Fruit fly (Drosophila melanogaster): ENCODE measurements around the gene ND-ASHI.

The ND-ASHI gene

DNA sequence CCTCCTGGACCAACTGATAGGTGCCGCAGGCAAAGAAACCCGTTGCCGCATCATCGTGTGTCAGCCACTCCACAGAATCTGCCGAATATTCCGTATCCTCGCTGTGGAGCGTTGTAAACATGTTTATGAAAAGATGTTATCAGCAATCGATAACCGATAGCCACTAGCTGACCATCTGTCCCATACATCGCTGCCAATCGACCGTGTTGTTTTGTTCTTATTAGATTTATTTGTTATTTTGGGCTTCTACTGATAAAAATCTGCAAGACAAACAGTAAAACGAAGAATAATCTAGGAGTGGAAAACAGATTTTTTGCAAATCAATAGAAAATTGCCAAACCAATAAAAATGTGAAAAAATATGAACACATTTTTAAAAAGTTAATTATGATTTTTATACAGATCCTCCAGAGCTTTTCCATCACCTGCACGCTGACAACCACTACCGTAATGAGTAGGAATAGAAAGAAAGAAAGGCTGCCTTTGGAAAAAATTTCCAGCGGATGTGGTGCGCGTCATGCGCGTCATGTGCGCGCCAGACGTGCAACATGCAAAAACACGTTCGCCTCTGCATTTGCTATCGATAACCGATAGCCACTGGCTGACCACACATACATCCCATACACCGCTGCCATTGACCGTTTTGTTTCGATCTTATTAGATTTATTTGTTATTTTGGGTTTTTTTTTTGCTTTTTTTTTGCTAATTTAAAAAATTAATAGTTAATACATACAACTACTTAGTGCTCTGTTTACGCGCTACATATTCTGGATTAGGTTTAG, 9.9 kb upstream of the ND-ASHI start, which contains the start of gene CG3184 (continued):
- peak; percentile 39; the same call in 2 of the 3 replicates for TF ChIP-seq CG14860 (GFP tag; IDR thresholded peaks at IDR 0.05; ENCODE audit: partially characterized antibody)
- TF ChIP-seq Hr78 (GFP tag; optimal IDR thresholded peaks at IDR 0.05): no peak
- no peak for TF ChIP-seq CG8388 (GFP tag; optimal IDR thresholded peaks at IDR 0.05)
- TF ChIP-seq bab2 (GFP tag; optimal IDR thresholded peaks at IDR 0.05): no peak
- TF ChIP-seq CG17361 (GFP tag; IDR thresholded peaks at IDR 0.05): no peak
- TF ChIP-seq CG9727 (GFP tag; optimal IDR thresholded peaks at IDR 0.05): no peak
- no peak for TF ChIP-seq CG7745 (tag; optimal IDR thresholded peaks at IDR 0.05)
- TF ChIP-seq lmd (GFP tag; IDR thresholded peaks at IDR 0.05): no peak
- no peak for TF ChIP-seq Oaz (GFP tag; IDR thresholded peaks at IDR 0.05)
- no peak for TF ChIP-seq Bteb2 (GFP tag; optimal IDR thresholded peaks at IDR 0.05)
- no peak for TF ChIP-seq Hmx (GFP tag; optimal IDR thresholded peaks at IDR 0.05)
- TF ChIP-seq Asciz (GFP tag; optimal IDR thresholded peaks at IDR 0.05): no peak
- no peak for TF ChIP-seq Rx (GFP tag; IDR thresholded peaks at IDR 0.05)
- no peak for TF ChIP-seq Hand (GFP tag; optimal IDR thresholded peaks at IDR 0.05)
- no peak for TF ChIP-seq Taf1 (GFP tag; IDR thresholded peaks at IDR 0.05)
- no peak for TF ChIP-seq mirr (GFP tag; optimal IDR thresholded peaks at IDR 0.05)
- TF ChIP-seq CG4707 (GFP tag; optimal IDR thresholded peaks at IDR 0.05): no peak
- peak; percentile 35; the same call in 1 of the 2 replicates for TF ChIP-seq amos (GFP tag; IDR thresholded peaks at IDR 0.05; ENCODE audit: partially characterized antibody)
- no peak for TF ChIP-seq Ets65A (GFP tag)
- no peak for TF ChIP-seq Mrtf (GFP tag; IDR thresholded peaks at IDR 0.05)
- no peak for TF ChIP-seq CG12104 (GFP tag; optimal IDR thresholded peaks at IDR 0.05)
- no peak for TF ChIP-seq CG11696 (GFP tag; IDR thresholded peaks at IDR 0.05)
- TF ChIP-seq kni (GFP tag; optimal IDR thresholded peaks at IDR 0.05): no peak
- no peak for TF ChIP-seq CG6272 (GFP tag; IDR thresholded peaks at IDR 0.05)
- TF ChIP-seq CG16863 (GFP tag; optimal IDR thresholded peaks at IDR 0.05): no peak
- TF ChIP-seq Spps (tag; optimal IDR thresholded peaks at IDR 0.05): no peak
- TF ChIP-seq tio (GFP tag; optimal IDR thresholded peaks at IDR 0.05): no peak
- peak; percentile 25 for TF ChIP-seq CG8290 (GFP tag; optimal IDR thresholded peaks at IDR 0.05)
- no peak for TF ChIP-seq CG8290 (tag; optimal IDR thresholded peaks at IDR 0.05)
- no peak for TF ChIP-seq CG10274 (GFP tag; optimal IDR thresholded peaks at IDR 0.05)
- no peak for TF ChIP-seq nau (GFP tag; optimal IDR thresholded peaks at IDR 0.05)

DNA sequence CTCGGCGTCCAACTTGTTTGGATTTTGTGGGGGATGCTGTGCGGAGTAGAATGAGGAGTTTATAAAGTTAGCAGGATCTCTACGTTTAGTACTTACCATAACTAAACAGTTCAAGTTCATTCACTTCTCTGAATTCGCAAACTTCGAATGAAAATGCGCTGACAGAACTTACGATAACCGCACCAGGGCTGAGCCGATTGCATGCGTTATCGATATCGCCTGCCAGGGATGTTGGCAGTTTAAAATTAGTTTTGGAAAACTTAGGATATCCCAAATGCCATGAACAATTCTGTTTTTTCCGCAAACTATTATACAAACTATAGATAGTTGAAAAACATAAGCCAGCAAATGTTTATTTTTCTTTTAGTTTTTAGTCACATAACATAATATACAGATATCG, 8.3 kb upstream of the ND-ASHI start, which contains the start of gene CG44303:
Gene CG44303 (minus strand): TSS at position 154 of the 400 bp plus-strand sequence.
- TF ChIP-seq bbx (GFP tag; IDR thresholded peaks at IDR 0.05; ENCODE audit: partially characterized antibody): peak; percentile 74
- TF ChIP-seq Hey (tag; optimal IDR thresholded peaks at IDR 0.05): no peak
- no peak for TF ChIP-seq lab (GFP tag; optimal IDR thresholded peaks at IDR 0.05)
- TF ChIP-seq Sry-δ (GFP tag; optimal IDR thresholded peaks at IDR 0.05): peak; percentile 29
- peak; percentile 44; the same call in 1 of the 2 replicates for TF ChIP-seq CG13287 (GFP tag; IDR thresholded peaks at IDR 0.05; ENCODE audit: partially characterized antibody)
- peak; percentile 76; the same call in 2 of the 3 replicates for TF ChIP-seq hb (GFP tag; IDR thresholded peaks at IDR 0.05; ENCODE audit: partially characterized antibody)
- TF ChIP-seq stwl (tag; optimal IDR thresholded peaks at IDR 0.05): peak; percentile 31
- no peak for TF ChIP-seq CG11560 (tag; IDR thresholded peaks at IDR 0.05)
- TF ChIP-seq ftz-f1 (GFP tag; optimal IDR thresholded peaks at IDR 0.05): no peak
- peak; percentile 59; the same call in 2 of the 3 replicates for TF ChIP-seq CG7963 (GFP tag; IDR thresholded peaks at IDR 0.05; ENCODE audit: partially characterized antibody)
- no peak for TF ChIP-seq Ets97D (GFP tag; optimal IDR thresholded peaks at IDR 0.05)
- TF ChIP-seq ato (GFP tag; IDR thresholded peaks at IDR 0.05; ENCODE audit: partially characterized antibody): peak; percentile 79
- TF ChIP-seq hbn (GFP tag; IDR thresholded peaks at IDR 0.05; ENCODE audit: partially characterized antibody): no peak
- peak; percentile 61; the same call in 1 of the 2 replicates for TF ChIP-seq amos (GFP tag; IDR thresholded peaks at IDR 0.05; ENCODE audit: partially characterized antibody)
- TF ChIP-seq CG9817 (tag; optimal IDR thresholded peaks at IDR 0.05): no peak
- TF ChIP-seq CG13894 (tag; optimal IDR thresholded peaks at IDR 0.05): no peak
- no peak for TF ChIP-seq Doc2 (GFP tag; IDR thresholded peaks at IDR 0.05)
- TF ChIP-seq ab (GFP tag; optimal IDR thresholded peaks at IDR 0.05): no peak
- TF ChIP-seq CG4730 (GFP tag; IDR thresholded peaks at IDR 0.05): no peak
- peak; percentile 80 for TF ChIP-seq mld (GFP tag; IDR thresholded peaks at IDR 0.05; ENCODE audit: partially characterized antibody)

Measured in whole organism, embryonic.